Worm (Caenorhabditis elegans): Measurements from ENCODE around the gene mpz-1.

- no peak for TF ChIP-seq W03F9.2 (tag; optimal IDR thresholded peaks at IDR 0.05)
- no peak for TF ChIP-seq dao-5 (tag; optimal IDR thresholded peaks at IDR 0.05)
Measured at ce11 chrII:10760801-10761200, 17.1 kb downstream of the mpz-1 start.

Measured in whole organism, L4/young adult.